Worm (Caenorhabditis elegans): Measurements from ENCODE around the gene K10H10.6.

DNA sequence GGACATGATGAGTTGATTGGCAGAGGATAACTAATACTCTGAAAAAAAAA, 8.9 kb upstream of the K10H10.6 start, which contains the start of gene cysl-2:
- TF ChIP-seq dao-5 (tag; optimal IDR thresholded peaks at IDR 0.05) (no peak), him-1 (tag; optimal IDR thresholded peaks at IDR 0.05) (no peak), W03F9.2 (tag; optimal IDR thresholded peaks at IDR 0.05) (no peak)
